Worm (Caenorhabditis elegans): ENCODE measurements around the gene cpr-4.

cpr-4 gene

ce11 chrV:6657532-6658259 is 43.2 kb downstream of the cpr-4 start:
- no peak for TF ChIP-seq ham-2 (GFP tag; optimal IDR thresholded peaks at IDR 0.05)

ce11 chrV:6658765-6659164 is 44.3 kb downstream of the cpr-4 start:
- TF ChIP-seq sptf-1 (tag; optimal IDR thresholded peaks at IDR 0.05) (peak; percentile 14), mep-1 (tag; optimal IDR thresholded peaks at IDR 0.05) (peak; percentile 50), mab-5 (tag; optimal IDR thresholded peaks at IDR 0.05) (no peak)

- TF ChIP-seq ceh-83 (GFP tag; optimal IDR thresholded peaks at IDR 0.05), result no peak
- TF ChIP-seq sem-2 (GFP tag; optimal IDR thresholded peaks at IDR 0.05), result no peak
- TF ChIP-seq nhr-76 (tag; optimal IDR thresholded peaks at IDR 0.05), result no peak
- TF ChIP-seq ham-2 (GFP tag; optimal IDR thresholded peaks at IDR 0.05), result no peak
- no peak for TF ChIP-seq M03D4.4 (tag; optimal IDR thresholded peaks at IDR 0.05)
- no peak for TF ChIP-seq blmp-1 (tag; optimal IDR thresholded peaks at IDR 0.05)
- no peak for TF ChIP-seq lsy-2 (tag; optimal IDR thresholded peaks at IDR 0.05)
- TF ChIP-seq tbx-8 (GFP tag; optimal IDR thresholded peaks at IDR 0.05), result no peak
- TF ChIP-seq nhr-237 (tag; optimal IDR thresholded peaks at IDR 0.05), result no peak
Observed at ce11 chrV:6659533-6659932, 45.1 kb downstream of the cpr-4 start.

ce11 chrV:6661658-6662057 is 47.2 kb downstream of the cpr-4 start:
- TF ChIP-seq ces-1 (GFP tag; optimal IDR thresholded peaks at IDR 0.05), result peak; percentile 25
- no peak for TF ChIP-seq ham-2 (GFP tag; optimal IDR thresholded peaks at IDR 0.05)

- TF ChIP-seq ceh-39 (tag; optimal IDR thresholded peaks at IDR 0.05) (no peak), mep-1 (tag; optimal IDR thresholded peaks at IDR 0.05) (no peak), ceh-83 (GFP tag; optimal IDR thresholded peaks at IDR 0.05) (no peak), elt-3 (tag; optimal IDR thresholded peaks at IDR 0.05) (no peak), snpc-4 (tag; optimal IDR thresholded peaks at IDR 0.05) (no peak), elt-1 (tag; optimal IDR thresholded peaks at IDR 0.05; ENCODE audit: borderline replicate concordance, insufficient read depth) (no peak), sem-2 (GFP tag; optimal IDR thresholded peaks at IDR 0.05) (no peak), lin-32 (GFP tag; optimal IDR thresholded peaks at IDR 0.05) (no peak), pha-4 (tag; optimal IDR thresholded peaks at IDR 0.05) (no peak)
Observed at ce11 chrV:6662505-6662904, 48.0 kb downstream of the cpr-4 start.

All from whole organism, mixed stage, embryonic.